Fruit fly (Drosophila melanogaster): ENCODE data around the gene NijC.
A peak's percentile ranks its signal among the peaks of the same experiment; 100 is the strongest.
"Not testable (repeated sequence)": the region's sequence is repeated elsewhere in the genome, so short reads cannot be mapped to it uniquely, and the experiment has no call there.

NijC gene

dm6 chr3R:12704861-12705260 lies 9.9 kb downstream of the NijC start, which contains the start of gene CG12279:
TSS of gene CG12279 (plus strand) at chr3R:12705094.
- TF ChIP-seq CG8478 (optimal IDR thresholded peaks at IDR 0.05) (no peak), CTCF (optimal IDR thresholded peaks at IDR 0.05) (no peak)

dm6 chr3R:12712178-12713172 lies 17.5 kb downstream of the NijC start, which contains the start of gene PolQ:
TSS of gene PolQ (minus strand) at chr3R:12712299.
- not testable (repeated sequence) for TF ChIP-seq CG8478, CTCF (optimal IDR thresholded peaks at IDR 0.05)

DNA sequence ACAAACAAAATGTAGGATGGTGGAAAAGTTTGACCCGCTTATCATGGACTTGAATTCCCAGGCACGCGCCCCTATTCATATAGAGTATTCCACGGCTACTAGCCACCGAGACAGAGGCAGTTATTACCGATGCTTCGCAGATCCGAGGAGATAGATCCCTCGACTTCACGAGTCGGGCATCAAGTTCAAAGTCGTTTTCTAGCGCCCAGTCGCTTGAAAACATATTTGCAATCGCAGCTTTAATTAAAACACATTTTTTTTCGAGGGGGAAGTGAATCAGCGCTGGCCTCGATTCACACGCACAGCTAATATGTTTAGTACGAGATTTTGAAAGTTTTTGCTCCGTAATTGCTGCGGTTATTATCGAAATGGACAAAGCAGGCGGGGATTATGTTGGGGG lies 20.3 kb downstream of the NijC start:
- TF ChIP-seq CTCF (optimal IDR thresholded peaks at IDR 0.05) (no peak), CG8478 (optimal IDR thresholded peaks at IDR 0.05) (no peak)

DNA sequence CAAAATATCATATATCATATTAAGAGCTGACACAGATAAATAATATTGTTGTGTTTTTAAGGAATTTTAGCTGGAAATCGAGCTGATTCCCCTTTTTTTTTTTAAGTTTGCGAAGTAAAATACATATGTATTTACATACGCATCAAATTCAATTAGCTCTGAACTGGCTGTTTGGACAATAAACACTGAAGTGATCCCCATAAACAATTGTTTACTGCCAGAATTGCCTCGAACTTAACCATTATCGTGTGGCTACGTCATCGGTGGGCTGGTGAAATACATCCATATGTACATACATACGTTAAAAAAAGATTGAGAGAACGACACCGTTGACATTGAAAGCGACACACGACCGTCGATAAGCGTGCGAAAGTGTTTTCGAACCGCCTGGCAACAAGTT lies 21.3 kb downstream of the NijC start:
- TF ChIP-seq CTCF (optimal IDR thresholded peaks at IDR 0.05) (no peak), CG8478 (optimal IDR thresholded peaks at IDR 0.05) (no peak)

DNA sequence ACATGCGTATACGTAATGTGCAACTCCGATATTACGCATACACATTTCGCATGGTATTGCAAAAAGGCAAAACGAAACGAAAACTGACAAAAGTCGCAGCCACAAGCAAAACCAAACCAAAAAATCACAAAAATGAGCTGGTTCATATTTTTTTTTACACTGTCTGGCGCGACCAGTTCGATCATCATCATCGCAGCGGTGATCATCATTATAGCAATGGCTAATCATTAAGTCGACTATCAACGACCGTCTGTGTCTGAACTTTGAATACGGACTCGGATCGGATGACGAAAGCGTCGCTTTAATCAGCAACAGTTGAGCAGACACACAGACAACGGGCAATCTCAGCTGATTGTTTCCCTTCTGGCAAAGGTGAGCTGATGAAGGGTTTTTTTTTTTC lies 22.0 kb downstream of the NijC start:
- TF ChIP-seq CTCF (optimal IDR thresholded peaks at IDR 0.05) = no peak
- no peak for TF ChIP-seq CG8478 (optimal IDR thresholded peaks at IDR 0.05)

- TF ChIP-seq CTCF (optimal IDR thresholded peaks at IDR 0.05) (no peak), CG8478 (optimal IDR thresholded peaks at IDR 0.05) (no peak)
Measured at dm6 chr3R:12717588-12718535, 22.9 kb downstream of the NijC start.

DNA sequence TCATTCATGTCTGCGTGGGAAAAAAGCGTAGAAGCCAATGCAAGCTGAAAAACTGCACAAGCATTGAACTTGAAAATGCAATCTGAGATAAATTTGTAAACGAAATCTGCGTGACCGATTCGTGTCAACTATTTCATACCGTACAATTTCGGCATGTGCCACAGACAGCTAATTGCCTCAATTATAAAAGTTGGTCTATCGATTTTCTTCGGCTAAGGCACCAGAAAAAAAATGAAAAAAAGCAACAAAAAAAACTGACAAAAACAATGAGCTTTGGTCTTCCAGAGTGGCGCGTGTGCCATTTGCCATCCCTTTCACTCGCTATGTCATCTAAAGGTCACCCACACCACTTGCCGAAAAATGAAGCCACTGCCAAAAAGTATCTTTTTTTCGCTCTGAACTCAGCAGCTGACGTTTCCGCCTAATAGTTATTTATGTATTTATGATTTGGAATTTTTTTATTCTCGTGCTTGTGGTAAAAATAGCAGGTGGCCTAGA lies 23.7 kb downstream of the NijC start:
- TF ChIP-seq CG8478 (optimal IDR thresholded peaks at IDR 0.05) (no peak), CTCF (optimal IDR thresholded peaks at IDR 0.05) (no peak)

DNA sequence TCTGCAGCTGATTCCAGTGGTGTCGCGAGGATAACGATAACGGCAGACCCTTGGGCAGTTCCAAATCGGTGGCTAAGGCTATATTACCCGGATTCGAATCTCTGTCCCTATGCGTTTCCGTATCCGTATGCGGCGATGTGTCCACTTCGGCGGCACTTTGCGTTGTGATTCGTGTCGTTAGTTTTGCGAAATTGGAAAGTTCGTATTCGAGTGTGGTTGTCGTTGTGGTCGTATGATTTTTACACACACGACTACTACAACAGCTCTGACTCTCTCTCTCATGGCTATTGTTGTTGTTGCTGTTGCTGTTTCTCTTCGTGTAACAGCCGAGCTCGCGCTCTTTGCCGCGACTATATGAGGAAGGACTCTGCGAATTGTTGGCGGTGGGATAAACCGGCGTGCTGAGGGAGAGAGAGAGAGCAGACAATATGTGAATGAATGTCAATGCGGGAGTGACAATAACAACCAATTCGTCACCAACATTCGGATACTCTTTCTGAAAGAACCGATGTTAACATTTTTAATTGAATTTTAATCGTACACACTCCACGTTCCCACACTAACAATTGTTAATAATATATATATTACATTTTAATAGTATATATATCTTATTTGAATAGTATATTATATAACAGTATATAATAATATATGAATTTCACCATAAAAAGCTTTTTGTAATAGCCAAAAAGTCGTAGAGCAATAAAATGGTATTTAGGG lies 24.9 kb downstream of the NijC start:
- TF ChIP-seq CG8478 (optimal IDR thresholded peaks at IDR 0.05) = no peak
- TF ChIP-seq CTCF (optimal IDR thresholded peaks at IDR 0.05) = no peak

DNA sequence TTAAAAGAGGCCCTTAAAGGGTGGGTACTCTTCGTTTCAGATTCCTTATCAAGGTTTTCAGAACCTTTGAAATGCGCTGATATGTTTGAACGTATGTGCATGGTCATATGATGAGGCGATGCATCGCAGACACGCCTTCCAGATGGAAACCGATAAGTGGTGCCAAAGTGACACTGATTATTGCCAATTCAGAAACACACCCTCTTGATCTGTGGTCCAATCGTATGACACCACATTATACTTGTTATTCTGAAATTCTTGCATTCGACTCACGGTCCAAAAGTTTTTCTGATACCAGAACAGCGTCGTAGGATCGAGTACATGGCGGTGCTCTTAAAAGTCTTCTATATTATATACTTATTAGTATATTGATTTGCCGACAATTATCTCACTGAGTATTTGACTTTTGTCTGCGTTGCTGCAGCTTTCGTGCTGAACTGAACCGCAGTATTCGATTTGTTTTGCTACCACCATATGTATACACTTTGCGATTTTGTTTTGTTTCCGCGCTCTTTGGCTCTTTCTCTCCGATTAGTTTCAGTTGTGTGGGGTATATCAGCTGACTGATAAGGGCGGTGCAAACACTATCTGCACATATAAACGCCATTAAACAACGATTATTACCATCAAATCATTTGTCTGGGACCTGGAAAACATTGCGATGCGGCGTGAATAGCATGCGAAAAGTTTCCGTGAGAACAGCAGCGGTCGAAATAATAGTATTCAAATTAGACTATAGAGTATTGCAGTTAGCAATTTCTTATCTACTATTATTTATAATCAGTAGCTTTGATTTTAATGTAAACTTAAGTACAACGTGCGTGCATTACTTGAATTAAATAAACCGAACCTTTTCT lies 25.6 kb downstream of the NijC start:
- TF ChIP-seq CTCF (optimal IDR thresholded peaks at IDR 0.05) (no peak), CG8478 (optimal IDR thresholded peaks at IDR 0.05) (no peak)

DNA sequence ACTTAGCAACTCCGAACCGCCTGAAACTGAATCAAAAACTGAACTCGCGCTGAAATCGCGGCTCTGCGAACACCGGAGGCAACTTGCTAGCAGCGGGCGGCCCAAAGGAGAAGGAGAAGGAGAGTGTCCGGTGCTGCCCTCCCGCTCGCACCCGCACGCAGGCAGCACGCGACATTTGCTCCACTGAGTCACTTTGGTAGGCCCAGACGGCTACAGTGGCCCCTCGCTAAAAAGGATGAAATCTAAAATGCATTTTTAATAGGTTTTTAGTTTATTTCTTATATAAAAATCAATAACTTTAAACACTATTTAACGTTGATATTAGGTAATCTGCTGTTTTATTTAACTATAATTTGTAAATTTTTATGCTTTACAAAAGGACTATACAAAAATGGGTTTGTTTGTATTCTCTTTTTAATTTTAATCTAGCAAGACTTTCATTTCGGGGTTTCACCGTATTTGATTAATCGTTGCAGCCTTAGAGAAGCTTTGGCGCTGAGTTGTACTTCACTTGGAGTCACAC lies 27.5 kb downstream of the NijC start, which contains the start of gene Men:
Men (minus strand) TSS at position 51 of the 523 bp plus-strand sequence.
- no peak for TF ChIP-seq CG8478 (optimal IDR thresholded peaks at IDR 0.05)
- no peak for TF ChIP-seq CTCF (optimal IDR thresholded peaks at IDR 0.05)

DNA sequence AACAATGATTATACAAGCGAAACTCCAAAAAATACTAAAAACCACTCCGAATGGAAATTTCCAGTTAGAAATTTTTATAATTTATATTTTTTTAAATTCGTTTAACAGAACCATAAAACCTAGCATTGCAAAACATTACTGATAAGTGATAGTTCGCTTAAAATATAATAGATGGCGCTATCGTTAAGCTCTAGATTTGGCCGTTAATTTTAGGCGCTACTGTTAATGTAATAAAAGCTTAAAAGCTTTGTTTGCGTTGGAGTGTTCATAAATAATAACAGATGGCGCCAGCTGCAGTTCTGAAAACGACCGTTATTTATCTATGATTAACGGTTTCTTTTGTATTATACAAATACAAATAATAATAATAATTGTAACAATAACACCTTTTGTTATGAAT lies 28.8 kb downstream of the NijC start:
- TF ChIP-seq CTCF (optimal IDR thresholded peaks at IDR 0.05) (peak; percentile 6 to 71), CG8478 (optimal IDR thresholded peaks at IDR 0.05) (no peak)

- no peak for TF ChIP-seq CG8478 (optimal IDR thresholded peaks at IDR 0.05)
- no peak for TF ChIP-seq CTCF (optimal IDR thresholded peaks at IDR 0.05)
Measured at dm6 chr3R:12727944-12728649, 33.2 kb downstream of the NijC start.

DNA sequence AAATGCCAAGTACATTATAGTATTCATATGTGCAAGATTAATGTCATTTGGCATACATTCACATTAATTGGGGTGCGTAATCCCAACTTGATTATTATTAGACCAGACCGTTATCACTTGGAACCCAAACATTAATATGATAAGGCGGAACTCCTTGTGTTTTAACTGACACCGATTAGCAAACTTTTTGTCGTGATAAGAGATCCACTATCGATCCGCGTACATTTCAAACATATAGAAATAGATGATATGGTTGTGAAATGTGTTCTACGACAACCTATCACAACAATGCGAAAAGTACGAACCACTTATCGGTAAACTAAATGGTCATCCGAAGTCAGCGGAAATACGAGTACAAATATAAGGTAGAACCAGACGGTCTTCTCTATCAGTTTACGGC lies 44.3 kb downstream of the NijC start, which contains the start of gene Ugt37A2:
Ugt37A2 (plus strand) TSS at position 396 of the 400 bp plus-strand sequence.
- TF ChIP-seq CG8478 (optimal IDR thresholded peaks at IDR 0.05) (no peak), CTCF (optimal IDR thresholded peaks at IDR 0.05) (no peak)

Measured in S2 (cell line).